Fruit fly (Drosophila melanogaster): Measurements from ENCODE around the gene Eip93F.

dm6 chr3R:21899170-21899575 lies 49.7 kb upstream of the Eip93F start:
- TF ChIP-seq EcR (GFP tag; optimal IDR thresholded peaks at IDR 0.05) (no peak), gl (tag; optimal IDR thresholded peaks at IDR 0.05) (peak; percentile 53), CG13204 (GFP tag; optimal IDR thresholded peaks at IDR 0.05) (peak; percentile 28), CG15710 (tag; optimal IDR thresholded peaks at IDR 0.05) (peak; percentile 72), Pif1B (GFP tag; optimal IDR thresholded peaks at IDR 0.05) (peak; percentile 58), fd96Ca (GFP tag; IDR thresholded peaks at IDR 0.05) (no peak), CG8159 (tag; optimal IDR thresholded peaks at IDR 0.05) (peak; percentile 87)

Data from whole organism, pupa.